Worm (Caenorhabditis elegans): ENCODE results near the gene ZK945.4.

ZK945.4 gene

DNA sequence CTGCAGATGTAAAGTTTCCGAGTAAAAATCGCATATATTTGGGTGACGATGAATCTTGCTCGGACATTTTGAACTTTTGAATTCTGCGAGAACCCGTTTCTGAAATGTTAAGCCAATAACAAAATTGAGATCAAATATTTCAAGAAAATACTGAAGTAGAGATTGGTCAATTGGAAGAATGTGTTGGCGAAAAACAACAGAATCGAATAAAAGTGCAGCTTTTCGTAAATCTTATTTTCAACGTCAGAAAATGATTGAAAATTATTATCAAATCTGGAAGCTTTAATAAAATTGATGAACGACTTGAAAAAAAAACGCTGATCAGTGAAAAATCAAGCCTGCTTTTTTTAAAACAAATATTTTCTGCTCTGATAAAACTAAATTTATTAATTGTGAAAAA is 21.9 kb upstream of the ZK945.4 start, which contains the start of gene F27E5.8:
TSS of gene F27E5.8 (minus strand) at position 101 of the 400 bp plus-strand sequence.
- TF ChIP-seq dsc-1 (tag; optimal IDR thresholded peaks at IDR 0.05): no peak
- TF ChIP-seq dpl-1 (GFP tag; optimal IDR thresholded peaks at IDR 0.05): no peak
- no peak for TF ChIP-seq hpl-2 (GFP tag; optimal IDR thresholded peaks at IDR 0.05)
- TF ChIP-seq fos-1 (tag; optimal IDR thresholded peaks at IDR 0.05): no peak
- TF ChIP-seq nhr-76 (tag; optimal IDR thresholded peaks at IDR 0.05): no peak
- TF ChIP-seq lin-14 (GFP tag; optimal IDR thresholded peaks at IDR 0.05): no peak
- no peak for TF ChIP-seq lsy-2 (tag; optimal IDR thresholded peaks at IDR 0.05)
- TF ChIP-seq sptf-1 (tag; optimal IDR thresholded peaks at IDR 0.05): no peak
- TF ChIP-seq hlh-4 (tag; optimal IDR thresholded peaks at IDR 0.05): no peak
- no peak for TF ChIP-seq unc-62 (GFP tag; optimal IDR thresholded peaks at IDR 0.05)
- TF ChIP-seq fkh-10 (GFP tag; optimal IDR thresholded peaks at IDR 0.05): no peak

- TF ChIP-seq ceh-88 (GFP tag; IDR thresholded peaks at IDR 0.05) (no peak), hpl-2 (GFP tag; optimal IDR thresholded peaks at IDR 0.05) (no peak), lsy-2 (tag; optimal IDR thresholded peaks at IDR 0.05) (no peak), fos-1 (tag; optimal IDR thresholded peaks at IDR 0.05) (no peak), irx-1 (tag; optimal IDR thresholded peaks at IDR 0.05) (no peak), swsn-7 (tag; optimal IDR thresholded peaks at IDR 0.05) (no peak), zag-1 (tag; optimal IDR thresholded peaks at IDR 0.05) (no peak), nhr-19 (GFP tag; conservative IDR thresholded peaks at IDR 0.05) (no peak), nhr-90 (tag; optimal IDR thresholded peaks at IDR 0.05; ENCODE audit: poor library complexity) (no peak), ces-1 (GFP tag; optimal IDR thresholded peaks at IDR 0.05) (no peak), C04F5.9 (tag; optimal IDR thresholded peaks at IDR 0.05) (no peak), efl-3 (GFP tag; optimal IDR thresholded peaks at IDR 0.05) (no peak), zip-4 (GFP tag; optimal IDR thresholded peaks at IDR 0.05) (no peak), pag-3 (tag; optimal IDR thresholded peaks at IDR 0.05; ENCODE audit: borderline replicate concordance, insufficient read depth) (no peak)
These were observed 17.0 kb upstream of the ZK945.4 start, which contains the start of gene F27E5.7 for ce11 chrII:10122465-10122864. Gene F27E5.7 (plus strand): TSS chrII:10122765.

ce11 chrII:10121725-10122124 is 16.2 kb upstream of the ZK945.4 start, which contains the start of gene lov-1:
Gene lov-1 (minus strand): TSS chrII:10121825.
- TF ChIP-seq mab-9 (GFP tag; IDR thresholded peaks at IDR 0.05): no peak
- no peak for TF ChIP-seq unc-98 (GFP tag; IDR thresholded peaks at IDR 0.05)
- no peak for TF ChIP-seq egl-27 (tag; optimal IDR thresholded peaks at IDR 0.05)
- TF ChIP-seq lsy-2 (tag; optimal IDR thresholded peaks at IDR 0.05): no peak
- TF ChIP-seq irx-1 (tag; optimal IDR thresholded peaks at IDR 0.05): no peak
- TF ChIP-seq snpc-4 (tag; optimal IDR thresholded peaks at IDR 0.05): no peak
- TF ChIP-seq C34B4.2 (tag; optimal IDR thresholded peaks at IDR 0.05): no peak
- no peak for TF ChIP-seq skn-1 (tag; optimal IDR thresholded peaks at IDR 0.05)
- TF ChIP-seq pqm-1 (tag; optimal IDR thresholded peaks at IDR 0.05): no peak
- TF ChIP-seq jun-1 (tag; optimal IDR thresholded peaks at IDR 0.05): no peak
- TF ChIP-seq vab-15 (tag; optimal IDR thresholded peaks at IDR 0.05): no peak
- TF ChIP-seq nhr-28 (tag; optimal IDR thresholded peaks at IDR 0.05): no peak
- no peak for TF ChIP-seq sox-4 (tag; optimal IDR thresholded peaks at IDR 0.05)
- TF ChIP-seq C04F5.9 (tag; optimal IDR thresholded peaks at IDR 0.05): no peak
- TF ChIP-seq sptf-1 (tag; optimal IDR thresholded peaks at IDR 0.05): no peak
- TF ChIP-seq nhr-47 (tag; optimal IDR thresholded peaks at IDR 0.05): no peak
- TF ChIP-seq hlh-17 (GFP tag; optimal IDR thresholded peaks at IDR 0.05; ENCODE audit: borderline replicate concordance): no peak
- no peak for TF ChIP-seq sup-37 (GFP tag; optimal IDR thresholded peaks at IDR 0.05)
- TF ChIP-seq pag-3 (tag; optimal IDR thresholded peaks at IDR 0.05; ENCODE audit: borderline replicate concordance, insufficient read depth): no peak
- no peak for TF ChIP-seq lin-39 (tag; optimal IDR thresholded peaks at IDR 0.05)

ce11 chrII:10116690-10117089 is 11.2 kb upstream of the ZK945.4 start:
- TF ChIP-seq blmp-1 (tag; optimal IDR thresholded peaks at IDR 0.05) (no peak), tbx-2 (tag; optimal IDR thresholded peaks at IDR 0.05) (no peak), lir-3 (tag; optimal IDR thresholded peaks at IDR 0.05; ENCODE audit: poor library complexity) (no peak), F16B12.6 (tag; optimal IDR thresholded peaks at IDR 0.05) (no peak), pax-3 (tag; optimal IDR thresholded peaks at IDR 0.05) (no peak), lsy-2 (tag; optimal IDR thresholded peaks at IDR 0.05) (no peak)
